Fruit fly (Drosophila melanogaster) whole organism, embryonic: Measurements from ENCODE around the gene CG43338.

ENCODE experiments used
- Asciz ChIP-seq: fragments of 200-800 bp; sonication (Bioruptor generic); optimal IDR thresholded peaks from 2 replicates; lab custom pipeline; 2017; ENCODE audit warnings: missing biosample characterization, mild to moderate bottlenecking, missing genetic modification characterization, missing genetic modification reagents
- Awh ChIP-seq: fragments of 200-800 bp; sonication (Bioruptor generic); IDR thresholded peaks from 2 replicates; pipeline ENCODE4, ENCODE4 v1.3.6; 2022; ENCODE audit warnings: missing biosample characterization, missing genetic modification characterization
- CG11504 ChIP-seq: fragments of 200-800 bp; sonication (Bioruptor generic); optimal IDR thresholded peaks from 3 replicates; lab custom pipeline; 2019; ENCODE audit warnings: missing biosample characterization, mild to moderate bottlenecking, missing genetic modification characterization, moderate library complexity
- CG11723 ChIP-seq: fragments of 200-800 bp; sonication (Bioruptor generic); optimal IDR thresholded peaks from 2 replicates; lab custom pipeline; 2017; ENCODE audit warnings: missing biosample characterization, mild to moderate bottlenecking, missing genetic modification characterization
- CG12071 ChIP-seq: fragments of 200-800 bp; sonication (Bioruptor generic); optimal IDR thresholded peaks from 3 replicates; lab custom pipeline; 2018; ENCODE audit warnings: missing biosample characterization, mild to moderate bottlenecking, missing genetic modification characterization
- CG13123 ChIP-seq: fragments of 200-800 bp; sonication (Bioruptor generic); optimal IDR thresholded peaks from 2 replicates; lab custom pipeline; 2016; ENCODE audit warnings: missing biosample characterization, missing genetic modification characterization
- CG13287 ChIP-seq: fragments of 200-800 bp; sonication (Bioruptor generic); IDR thresholded peaks from 2 replicates; pipeline ENCODE4 v1.3.6; 2022; ENCODE audit warnings: missing biosample characterization, missing genetic modification characterization; ENCODE audit not compliant: partially characterized antibody
- CG17829 ChIP-seq: fragments of 200-800 bp; optimal IDR thresholded peaks from 2 replicates; lab custom pipeline; 2019; ENCODE audit warnings: missing biosample characterization, mild to moderate bottlenecking, missing genetic modification characterization, moderate library complexity
- CG30403 ChIP-seq: fragments of 200-800 bp; sonication (Bioruptor generic); optimal IDR thresholded peaks from 3 replicates; lab custom pipeline; 2016; ENCODE audit warnings: missing biosample characterization, missing genetic modification characterization
- CG31365 ChIP-seq: fragments of 200-800 bp; sonication (Bioruptor generic); optimal IDR thresholded peaks from 2 replicates; lab custom pipeline; 2018; ENCODE audit warnings: missing biosample characterization, mild to moderate bottlenecking, missing genetic modification characterization
- CG31388 ChIP-seq: fragments of 200-800 bp; sonication (Bioruptor generic); optimal IDR thresholded peaks from 2 replicates; lab custom pipeline; 2016; ENCODE audit warnings: missing biosample characterization, missing genetic modification characterization
- CG5953 ChIP-seq: fragments of 200-800 bp; sonication (Bioruptor generic); IDR thresholded peaks from 2 replicates; pipeline ENCODE4 v1.3.6; 2022; ENCODE audit warnings: missing biosample characterization, missing genetic modification characterization
- CG7987 ChIP-seq: fragments of 200-800 bp; sonication (Bioruptor generic); optimal IDR thresholded peaks from 2 replicates; lab custom pipeline; 2018; ENCODE audit warnings: missing biosample characterization, mild to moderate bottlenecking, missing genetic modification characterization, moderate library complexity
- CG8290 ChIP-seq, 3 experiments: fragments of 200-800 bp; sonication (Bioruptor generic); optimal IDR thresholded peaks; 2 replicates each; lab custom pipeline; 2016 to 2019; ENCODE audit warnings: missing biosample characterization in 3 of 3, missing genetic modification characterization in 3 of 3, mild to moderate bottlenecking in 2 of 3, moderate library complexity in 1 of 3
- CG9797 ChIP-seq: fragments of 200-800 bp; sonication (Bioruptor generic); optimal IDR thresholded peaks from 3 replicates; lab custom pipeline; 2018; ENCODE audit warnings: missing biosample characterization, mild to moderate bottlenecking, missing genetic modification characterization
- CHES-1-like ChIP-seq: fragments of 200-800 bp; sonication (Bioruptor generic); optimal IDR thresholded peaks from 2 replicates; lab custom pipeline; 2016; ENCODE audit warnings: missing biosample characterization, missing genetic modification characterization
- Dfd ChIP-seq, 2 experiments: fragments of >200 bp; optimal IDR thresholded peaks; 2 replicates each; lab custom pipeline; 2017; ENCODE audit warnings: missing biosample characterization in 2 of 2, missing genetic modification characterization in 2 of 2
- Drgx ChIP-seq: fragments of 200-800 bp; sonication (Bioruptor generic); IDR thresholded peaks from 2 replicates; pipeline ENCODE4 v1.3.6; 2022; ENCODE audit warnings: missing biosample characterization, missing genetic modification characterization
- E2f2 ChIP-seq: fragments of 200-800 bp; sonication (Bioruptor generic); IDR thresholded peaks from 2 replicates; pipeline ENCODE4 v1.3.6; 2022; ENCODE audit warnings: missing biosample characterization, missing genetic modification characterization
- GATAe ChIP-seq: fragments of 200-800 bp; sonication (Bioruptor generic); conservative IDR thresholded peaks from 2 replicates; pipeline ENCODE4 v1.3.6; 2022; ENCODE audit warnings: missing biosample characterization, missing genetic modification characterization
- Hmx ChIP-seq: fragments of 200-800 bp; sonication (Bioruptor generic); optimal IDR thresholded peaks from 2 replicates; lab custom pipeline; 2016; ENCODE audit warnings: missing biosample characterization, missing genetic modification characterization
- MBD-R2 ChIP-seq: fragments of 200-800 bp; sonication (Bioruptor generic); IDR thresholded peaks from 2 replicates; pipeline ENCODE4 v1.3.6; 2022; ENCODE audit warnings: missing biosample characterization, missing genetic modification characterization
- Med ChIP-seq: fragments of 200-800 bp; sonication (Bioruptor generic); peaks from one replicate; lab custom pipeline; 2016; ENCODE audit warnings: missing biosample characterization, missing genetic modification characterization, mild to moderate bottlenecking, inconsistent platforms, moderate library complexity
- NK7.1 ChIP-seq: fragments of 200-800 bp; sonication (Bioruptor generic); optimal IDR thresholded peaks from 3 replicates; lab custom pipeline; 2016; ENCODE audit warnings: missing biosample characterization, missing genetic modification characterization
- Nf-YB ChIP-seq: fragments of 200-800 bp; sonication (Bioruptor generic); optimal IDR thresholded peaks from 3 replicates; lab custom pipeline; 2019; ENCODE audit warnings: missing biosample characterization, mild to moderate bottlenecking, missing genetic modification characterization, moderate library complexity
- Xbp1 ChIP-seq: fragments of 200-800 bp; sonication (Bioruptor generic); optimal IDR thresholded peaks from 3 replicates; lab custom pipeline; 2016; ENCODE audit warnings: missing biosample characterization, mild to moderate bottlenecking, missing genetic modification characterization
- YL-1 ChIP-seq: fragments of 200-800 bp; sonication (Bioruptor generic); optimal IDR thresholded peaks from 3 replicates; lab custom pipeline; 2017; ENCODE audit warnings: missing biosample characterization, mild to moderate bottlenecking, missing genetic modification characterization
- bbx ChIP-seq: fragments of 200-800 bp; sonication (Bioruptor generic); IDR thresholded peaks from 2 replicates; pipeline ENCODE4 v1.3.6; 2022; ENCODE audit warnings: missing biosample characterization, missing genetic modification characterization; ENCODE audit not compliant: partially characterized antibody
- chinmo ChIP-seq: fragments of 200-800 bp; sonication (Bioruptor generic); IDR thresholded peaks from 4 replicates; pipeline ENCODE4 v1.3.6; 2022; ENCODE audit warnings: missing biosample characterization, missing genetic modification characterization; ENCODE audit not compliant: partially characterized antibody
- ci ChIP-seq: fragments of 200-800 bp; sonication (Bioruptor generic); IDR thresholded peaks from 3 replicates; pipeline ENCODE4 v1.3.6; 2022; ENCODE audit warnings: missing biosample characterization, missing genetic modification characterization
- crol ChIP-seq: fragments of 200-800 bp; sonication (Bioruptor generic); IDR thresholded peaks from 2 replicates; pipeline ENCODE4 v1.3.6; 2022; ENCODE audit warnings: missing biosample characterization, missing genetic modification characterization
- cwo ChIP-seq: fragments of 200-800 bp; sonication (Bioruptor generic); optimal IDR thresholded peaks from 3 replicates; lab custom pipeline; 2017; ENCODE audit warnings: missing biosample characterization, missing genetic modification characterization, mild to moderate bottlenecking, moderate library complexity, missing genetic modification reagents
- da ChIP-seq: fragments of 200-800 bp; sonication (Bioruptor generic); optimal IDR thresholded peaks from 2 replicates; lab custom pipeline; 2016; ENCODE audit warnings: missing biosample characterization, missing genetic modification characterization
- fru ChIP-seq: fragments of >200 bp; optimal IDR thresholded peaks from 2 replicates; lab custom pipeline; 2017
- gem ChIP-seq: fragments of 200-800 bp; sonication (Bioruptor generic); optimal IDR thresholded peaks from 2 replicates; lab custom pipeline; 2019; ENCODE audit warnings: missing biosample characterization, mild to moderate bottlenecking, missing genetic modification characterization, moderate library complexity
- gsb-n ChIP-seq: fragments of 200-800 bp; sonication (Bioruptor generic); optimal IDR thresholded peaks from 3 replicates; lab custom pipeline; 2018; ENCODE audit warnings: missing biosample characterization, mild to moderate bottlenecking, missing genetic modification characterization
- lab ChIP-seq: fragments of 200-800 bp; sonication (Bioruptor generic); optimal IDR thresholded peaks from 3 replicates; lab custom pipeline; 2017; ENCODE audit warnings: missing biosample characterization, missing genetic modification characterization, mild to moderate bottlenecking, moderate library complexity, missing genetic modification reagents
- nom ChIP-seq: fragments of 200-800 bp; sonication (Bioruptor generic); optimal IDR thresholded peaks from 2 replicates; lab custom pipeline; 2017; ENCODE audit warnings: missing biosample characterization, missing genetic modification characterization, mild to moderate bottlenecking, moderate library complexity, missing genetic modification reagents
- peb ChIP-seq: fragments of 200-800 bp; sonication (Bioruptor generic); IDR thresholded peaks from 2 replicates; pipeline ENCODE4 v1.3.6; 2022; ENCODE audit warnings: missing biosample characterization, missing genetic modification characterization
- phol ChIP-seq: fragments of 200-800 bp; sonication (Bioruptor generic); optimal IDR thresholded peaks from 3 replicates; lab custom pipeline; 2018; ENCODE audit warnings: missing biosample characterization, mild to moderate bottlenecking, missing genetic modification characterization, moderate library complexity
- psq ChIP-seq: fragments of 200-800 bp; sonication (Bioruptor generic); optimal IDR thresholded peaks from 2 replicates; lab custom pipeline; 2017; ENCODE audit warnings: missing biosample characterization, missing genetic modification characterization
- row ChIP-seq: fragments of 200-800 bp; sonication (Bioruptor generic); IDR thresholded peaks from 3 replicates; pipeline ENCODE4 v1.3.6; 2022; ENCODE audit warnings: missing biosample characterization, missing genetic modification characterization
- sens ChIP-seq: fragments of 200-800 bp; sonication (Bioruptor generic); peaks from one replicate; lab custom pipeline; 2016; ENCODE audit warnings: missing biosample characterization, missing genetic modification characterization
- sqz ChIP-seq: fragments of 200-800 bp; sonication (Bioruptor generic); optimal IDR thresholded peaks from 3 replicates; lab custom pipeline; 2018; ENCODE audit warnings: missing biosample characterization, mild to moderate bottlenecking, missing genetic modification characterization
- vnd ChIP-seq: fragments of 200-800 bp; sonication (Bioruptor generic); IDR thresholded peaks from 3 replicates; pipeline ENCODE4 v1.3.6; 2022; ENCODE audit warnings: missing biosample characterization, missing genetic modification characterization; ENCODE audit not compliant: partially characterized antibody
- z ChIP-seq: fragments of 200-800 bp; sonication (Bioruptor generic); IDR thresholded peaks from 3 replicates; pipeline ENCODE4 v1.3.6; 2022; ENCODE audit warnings: missing biosample characterization, missing genetic modification characterization

The CG43338 gene

DNA sequence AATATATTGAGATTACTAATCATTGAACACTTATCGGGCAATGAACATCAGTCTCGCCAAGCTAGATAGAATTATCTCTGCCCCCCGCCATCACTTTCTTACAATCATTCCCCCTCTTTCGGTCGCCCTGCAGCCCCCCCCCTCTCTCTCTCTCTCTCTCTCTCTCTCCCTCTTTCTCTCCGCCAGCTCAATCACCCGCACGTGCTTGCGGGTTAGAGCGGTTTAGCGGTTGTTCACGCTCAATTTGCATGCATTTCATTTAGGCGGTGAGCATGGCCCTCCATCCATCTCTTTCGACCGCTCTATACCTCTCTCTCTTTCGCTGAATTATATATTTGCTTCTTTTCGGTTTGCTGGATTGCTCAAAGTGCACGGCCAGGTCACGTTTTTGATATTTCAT, 41.9 kb downstream of the CG43338 start (continued):
- TF ChIP-seq da (GFP tag; lab: Kevin White, UChicago) (peak; percentile 31), NK7.1 (no peak), Hmx (GFP tag; lab: Kevin White, UChicago) (no peak), CG9797 (GFP tag; lab: Kevin White, UChicago) (no peak), peb (no peak), z (GFP tag; lab: Robert Waterston, UW) (peak; percentile 57; the same call in 1 of the 3 replicates), Nf-YB (GFP tag; lab: Kevin White, UChicago) (no peak), crol (GFP tag; lab: Robert Waterston, UW) (peak; percentile 94), CG7987 (peak; percentile 49), CHES-1-like (GFP tag; lab: Kevin White, UChicago) (no peak), CG5953 (GFP tag; lab: Robert Waterston, UW) (peak; percentile 30; the same call in 1 of the 2 replicates), MBD-R2 (GFP tag; lab: Robert Waterston, UW) (no peak), fru (no peak), CG13287 (GFP tag; lab: Robert Waterston, UW) (0 out of 2 replicates have a peak, but pooled peaks have one; percentile 14), CG31388 (no peak), chinmo (GFP tag; lab: Robert Waterston, UW) (0 out of 4 replicates have a peak, but pooled peaks have one; percentile 59), gsb-n (tag; lab: Kevin White, UChicago) (peak; percentile 69), CG13123 (GFP tag; lab: Kevin White, UChicago) (no peak), sqz (GFP tag; lab: Kevin White, UChicago) (no peak), Xbp1 (GFP tag; lab: Kevin White, UChicago) (no peak), sens (GFP tag; lab: Kevin White, UChicago) (peak; percentile 55), E2f2 (GFP tag; lab: Robert Waterston, UW) (no peak), CG17829 (tag; lab: Kevin White, UChicago) (no peak), bbx (peak; percentile 23; the same call in 1 of the 2 replicates), Dfd (GFP tag; optimal IDR thresholded peaks at IDR 0.05; lab: Kevin White, UChicago) (no peak), psq (GFP tag; lab: Kevin White, UChicago) (no peak), CG11723 (no peak), cwo (peak; percentile 91), CG8290 (GFP tag; optimal IDR thresholded peaks at IDR 0.05; lab: Kevin White, UChicago) (no peak), CG8290 (tag; optimal IDR thresholded peaks at IDR 0.05; lab: Kevin White, UChicago) (peak in 1 of 2 experiments; percentile 7), Asciz (no peak), lab (GFP tag; lab: Kevin White, UChicago) (no peak), vnd (GFP tag; lab: Robert Waterston, UW) (no peak), CG12071 (no peak), CG30403 (no peak)

- TF ChIP-seq CG11504 (tag; lab: Kevin White, UChicago) = peak; percentile 5
- TF ChIP-seq row (GFP tag; lab: Robert Waterston, UW) = peak; percentile 31; the same call in 1 of the 3 replicates
- no peak for TF ChIP-seq GATAe (GFP tag; lab: Robert Waterston, UW)
- 0 out of 2 replicates have a peak, but pooled peaks have one; percentile 4 for TF ChIP-seq Awh (GFP tag; lab: Robert Waterston, UW)
- TF ChIP-seq Med (GFP tag; lab: Kevin White, UChicago) = peak; percentile 43
- TF ChIP-seq nom (GFP tag; lab: Kevin White, UChicago) = peak; percentile 18
- peak; percentile 1 for TF ChIP-seq phol
- TF ChIP-seq ci (GFP tag; lab: Robert Waterston, UW) = 0 out of 3 replicates have a peak, but pooled peaks have one; percentile 9
- peak; percentile 11 for TF ChIP-seq gem
- TF ChIP-seq CG31365 (tag; lab: Kevin White, UChicago) = no peak
- peak; percentile 69 for TF ChIP-seq sens (GFP tag; lab: Kevin White, UChicago)
- TF ChIP-seq YL-1 (GFP tag; lab: Kevin White, UChicago) = no peak
- TF ChIP-seq Drgx = peak; percentile 82
These were observed 42.9 kb downstream of the CG43338 start for dm6 chr2L:18628104-18628503.
